Fruit fly (Drosophila melanogaster): ENCODE measurements around the gene CG4565.

Gene CG4565

DNA sequence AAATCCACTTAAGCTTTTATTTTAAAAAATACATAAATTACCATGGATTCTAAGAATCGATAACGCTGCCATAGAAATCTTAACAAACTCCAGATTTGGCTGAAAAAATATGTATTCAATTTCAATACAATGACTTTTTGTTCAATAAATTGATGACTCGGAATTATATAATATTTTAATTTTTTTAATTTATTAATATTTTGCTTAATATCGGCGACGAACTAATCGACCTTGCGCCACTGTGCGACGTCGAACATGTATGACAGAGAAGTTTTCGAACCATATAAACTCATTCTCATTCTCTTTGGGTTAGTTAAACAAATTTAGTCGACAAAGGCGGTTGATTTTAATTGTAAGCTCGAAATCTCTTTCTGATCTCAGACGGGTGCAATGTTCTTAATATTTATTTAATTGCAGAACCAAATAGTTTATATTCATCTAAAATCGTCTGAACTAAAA, 3.0 kb upstream of the CG4565 start, which contains the start of gene CG42394 (continued):
- TF ChIP-seq odd (GFP tag; optimal IDR thresholded peaks at IDR 0.05) (peak; percentile 93), CG7928 (GFP tag; optimal IDR thresholded peaks at IDR 0.05) (peak; percentile 73), CG6272 (GFP tag; IDR thresholded peaks at IDR 0.05) (peak; percentile 88), stwl (tag; optimal IDR thresholded peaks at IDR 0.05) (peak; percentile 56), CG13424 (tag; optimal IDR thresholded peaks at IDR 0.05) (peak; percentile 95), caup (GFP tag; optimal IDR thresholded peaks at IDR 0.05; ENCODE audit: severe bottlenecking) (peak; percentile 95), NFAT (GFP tag; IDR thresholded peaks at IDR 0.05) (peak; percentile 89), disco-r (GFP tag; optimal IDR thresholded peaks at IDR 0.05) (peak; percentile 28), CG34224 (GFP tag; IDR thresholded peaks at IDR 0.05; ENCODE audit: partially characterized antibody) (no peak), CG13894 (tag; optimal IDR thresholded peaks at IDR 0.05) (peak; percentile 86), Sry-δ (GFP tag; optimal IDR thresholded peaks at IDR 0.05) (peak; percentile 19), CG6654 (GFP tag; optimal IDR thresholded peaks at IDR 0.05) (peak; percentile 89), trh (GFP tag; optimal IDR thresholded peaks at IDR 0.05) (peak; percentile 90), Gsc (GFP tag; IDR thresholded peaks at IDR 0.05) (peak; percentile 21; the same call in 1 of the 2 replicates), CG17802 (tag; optimal IDR thresholded peaks at IDR 0.05) (peak; percentile 80), CG15269 (tag; optimal IDR thresholded peaks at IDR 0.05) (peak; percentile 94), usp (GFP tag; optimal IDR thresholded peaks at IDR 0.05) (no peak), CG10267 (tag; optimal IDR thresholded peaks at IDR 0.05) (peak; percentile 94), Nf-YB (GFP tag; optimal IDR thresholded peaks at IDR 0.05) (peak; percentile 85), z (GFP tag; IDR thresholded peaks at IDR 0.05) (no peak), CG5245 (GFP tag; optimal IDR thresholded peaks at IDR 0.05) (peak; percentile 86), CG17385 (GFP tag; optimal IDR thresholded peaks at IDR 0.05) (peak; percentile 88), gcm (GFP tag; optimal IDR thresholded peaks at IDR 0.05) (peak; percentile 94), H2.0 (GFP tag; IDR thresholded peaks at IDR 0.05) (peak; percentile 93), CG32767 (GFP tag; IDR thresholded peaks at IDR 0.05) (peak; percentile 89), grn (GFP tag; optimal IDR thresholded peaks at IDR 0.05) (no peak), NfI (GFP tag; optimal IDR thresholded peaks at IDR 0.05) (peak; percentile 94), jigr1 (GFP tag; IDR thresholded peaks at IDR 0.05) (peak; percentile 21; the same call in 1 of the 3 replicates), Poxn (GFP tag; IDR thresholded peaks at IDR 0.05) (peak; percentile 51; the same call in 1 of the 2 replicates), CG4820 (GFP tag; optimal IDR thresholded peaks at IDR 0.05) (peak; percentile 93), Hr78 (GFP tag; optimal IDR thresholded peaks at IDR 0.05) (peak in 1 of 2 experiments; percentile 85), aop (GFP tag; IDR thresholded peaks at IDR 0.05) (peak; percentile 72), fd3F (GFP tag; optimal IDR thresholded peaks at IDR 0.05) (peak; percentile 90), Xbp1 (GFP tag; optimal IDR thresholded peaks at IDR 0.05) (peak; percentile 91), Opbp (GFP tag; IDR thresholded peaks at IDR 0.05; ENCODE audit: partially characterized antibody) (no peak), CG32532 (GFP tag; IDR thresholded peaks at IDR 0.05) (peak; percentile 97), CG33557 (GFP tag; optimal IDR thresholded peaks at IDR 0.05) (peak; percentile 89), Xrp1 (GFP tag; IDR thresholded peaks at IDR 0.05) (peak; percentile 98), CG2875 (GFP tag; optimal IDR thresholded peaks at IDR 0.05) (peak; percentile 95), CG4424 (GFP tag; optimal IDR thresholded peaks at IDR 0.05) (peak; percentile 96), CG8290 (GFP tag; optimal IDR thresholded peaks at IDR 0.05) (peak; percentile 87), CG8290 (tag; optimal IDR thresholded peaks at IDR 0.05) (peak in 1 of 2 experiments; percentile 41), CG2712 (tag; optimal IDR thresholded peaks at IDR 0.05) (peak; percentile 99), Neu2 (GFP tag; optimal IDR thresholded peaks at IDR 0.05; ENCODE audit: borderline replicate concordance) (no peak), Fer3 (tag; optimal IDR thresholded peaks at IDR 0.05) (peak; percentile 95), CG8089 (GFP tag; optimal IDR thresholded peaks at IDR 0.05) (peak; percentile 51), CG10654 (GFP tag; optimal IDR thresholded peaks at IDR 0.05) (peak; percentile 89), zen2 (GFP tag; IDR thresholded peaks at IDR 0.05; ENCODE audit: partially characterized antibody) (no peak), CG11723 (GFP tag; optimal IDR thresholded peaks at IDR 0.05) (peak; percentile 90), CG12104 (GFP tag; optimal IDR thresholded peaks at IDR 0.05) (peak; percentile 96)

Measured in whole organism, embryonic.